Worm (Caenorhabditis elegans) whole organism, late embryonic: ENCODE results near the gene mec-7.

Experiments used
- C08G9.2 ChIP-seq: sonication (generic microtip); optimal IDR thresholded peaks from 2 replicates; lab custom pipeline; 2016; ENCODE audit warnings: mild to moderate bottlenecking, missing genetic modification characterization, moderate library complexity, missing compliant biosample characterization
- F13H6.1 ChIP-seq: sonication (generic microtip); optimal IDR thresholded peaks from 2 replicates; lab custom pipeline; 2016; ENCODE audit warnings: missing genetic modification characterization, missing compliant biosample characterization
- K02D7.2 ChIP-seq: sonication (generic microtip); optimal IDR thresholded peaks from 2 replicates; lab custom pipeline; 2017; ENCODE audit warnings: mild to moderate bottlenecking, missing genetic modification characterization, missing compliant biosample characterization
- Y22D7AL.16 ChIP-seq: sonication (generic microtip); optimal IDR thresholded peaks from 2 replicates; lab custom pipeline; 2016; ENCODE audit warnings: missing genetic modification characterization, missing compliant biosample characterization
- ama-1 ChIP-seq: fragments of 150-350 bp; optimal IDR thresholded peaks from 2 replicates; lab custom pipeline; 2014
- ceh-18 ChIP-seq: sonication (generic microtip); optimal IDR thresholded peaks from 2 replicates; lab custom pipeline; 2016; ENCODE audit warnings: missing genetic modification characterization, missing compliant biosample characterization
- ceh-19 ChIP-seq: fragments of 200-800 bp; sonication (Bioruptor generic); optimal IDR thresholded peaks from 2 replicates; lab custom pipeline; 2018; ENCODE audit warnings: mild to moderate bottlenecking, missing genetic modification characterization, missing compliant biosample characterization
- ceh-2 ChIP-seq: sonication (generic microtip); optimal IDR thresholded peaks from 2 replicates; lab custom pipeline; 2016; ENCODE audit warnings: missing genotype, missing genetic modification characterization, missing compliant biosample characterization
- ceh-30 ChIP-seq: fragments of 150-350 bp; optimal IDR thresholded peaks from 2 replicates; lab custom pipeline; 2014; ENCODE audit warnings: missing biosample characterization, missing genetic modification characterization
- ceh-31 ChIP-seq: sonication (generic microtip); optimal IDR thresholded peaks from 2 replicates; lab custom pipeline; 2016; ENCODE audit warnings: missing genetic modification characterization, missing compliant biosample characterization
- ceh-34 ChIP-seq: sonication (generic microtip); optimal IDR thresholded peaks from 2 replicates; lab custom pipeline; 2016; ENCODE audit warnings: mild to moderate bottlenecking, missing genetic modification characterization, missing compliant biosample characterization
- ceh-6 ChIP-seq: fragments of 200-800 bp; sonication (Bioruptor generic); optimal IDR thresholded peaks from 2 replicates; lab custom pipeline; 2018; ENCODE audit warnings: mild to moderate bottlenecking, missing genetic modification characterization, missing compliant biosample characterization
- ceh-9 ChIP-seq: sonication (generic microtip); optimal IDR thresholded peaks from 2 replicates; lab custom pipeline; 2016; ENCODE audit warnings: mild to moderate bottlenecking, missing genetic modification characterization, inconsistent platforms, missing compliant biosample characterization
- elt-2 ChIP-seq: sonication (generic microtip); optimal IDR thresholded peaks from 2 replicates; lab custom pipeline; 2016; ENCODE audit warnings: missing genetic modification reagents, missing genetic modification characterization, missing compliant biosample characterization
- ets-4 ChIP-seq: sonication (generic microtip); optimal IDR thresholded peaks from 2 replicates; lab custom pipeline; 2016; ENCODE audit warnings: missing genetic modification characterization, missing compliant biosample characterization
- eyg-1 ChIP-seq: sonication (generic microtip); optimal IDR thresholded peaks from 2 replicates; lab custom pipeline; 2016; ENCODE audit warnings: missing genotype, missing genetic modification characterization, missing compliant biosample characterization
- fax-1 ChIP-seq: sonication (generic microtip); optimal IDR thresholded peaks from 2 replicates; lab custom pipeline; 2016; ENCODE audit warnings: missing genotype, missing genetic modification characterization, missing compliant biosample characterization
- fkh-6 ChIP-seq: sonication (generic microtip); optimal IDR thresholded peaks from 2 replicates; lab custom pipeline; 2016; ENCODE audit warnings: missing genetic modification characterization, missing compliant biosample characterization
- gmeb-2 ChIP-seq: sonication (generic microtip); optimal IDR thresholded peaks from 2 replicates; lab custom pipeline; 2016; ENCODE audit warnings: missing genetic modification characterization, inconsistent platforms, missing compliant biosample characterization
- hlh-15 ChIP-seq: sonication (generic microtip); optimal IDR thresholded peaks from 2 replicates; lab custom pipeline; 2016; ENCODE audit warnings: missing genetic modification characterization, missing compliant biosample characterization
- hlh-30 ChIP-seq: sonication (generic microtip); optimal IDR thresholded peaks from 2 replicates; lab custom pipeline; 2017; ENCODE audit warnings: antibody characterized with exemption, missing genetic modification characterization, missing compliant biosample characterization; ENCODE audit not compliant: insufficient read depth
- hlh-8 ChIP-seq: sonication (generic microtip); optimal IDR thresholded peaks from 2 replicates; lab custom pipeline; 2016; ENCODE audit warnings: missing genotype, missing genetic modification characterization, missing compliant biosample characterization
- lim-6 ChIP-seq: sonication (generic microtip); optimal IDR thresholded peaks from 2 replicates; lab custom pipeline; 2016; ENCODE audit warnings: missing genetic modification characterization, missing compliant biosample characterization
- nfya-1 ChIP-seq: sonication (generic microtip); optimal IDR thresholded peaks from 2 replicates; lab custom pipeline; 2017; ENCODE audit warnings: missing genetic modification characterization, mild to moderate bottlenecking, missing compliant biosample characterization, antibody characterized with exemption, moderate library complexity
- nhr-232 ChIP-seq: sonication (generic microtip); optimal IDR thresholded peaks from 2 replicates; lab custom pipeline; 2016; ENCODE audit warnings: missing genetic modification characterization, missing compliant biosample characterization
- pax-1 ChIP-seq: fragments of 150-350 bp; optimal IDR thresholded peaks from 2 replicates; lab custom pipeline; 2014; ENCODE audit warnings: missing biosample characterization, missing genetic modification characterization
- pha-4 ChIP-seq: fragments of 150-350 bp; optimal IDR thresholded peaks from 2 replicates; lab custom pipeline; 2018; ENCODE audit warnings: missing biosample characterization, missing genetic modification reagents, missing genetic modification characterization
- pqm-1 ChIP-seq: sonication (generic microtip); optimal IDR thresholded peaks from 2 replicates; lab custom pipeline; 2016; ENCODE audit warnings: missing genetic modification characterization, missing compliant biosample characterization
- ref-2 ChIP-seq: sonication (generic microtip); optimal IDR thresholded peaks from 2 replicates; lab custom pipeline; 2016; ENCODE audit warnings: missing genetic modification characterization, missing compliant biosample characterization
- rnt-1 ChIP-seq: sonication (generic microtip); optimal IDR thresholded peaks from 2 replicates; lab custom pipeline; 2016; ENCODE audit warnings: missing genetic modification characterization, missing compliant biosample characterization
- tbx-2 ChIP-seq: sonication (generic microtip); optimal IDR thresholded peaks from 2 replicates; lab custom pipeline; 2016; ENCODE audit warnings: missing genetic modification characterization, missing compliant biosample characterization
- tbx-7 ChIP-seq: sonication (generic microtip); optimal IDR thresholded peaks from 2 replicates; lab custom pipeline; 2016; ENCODE audit warnings: missing genotype, missing genetic modification characterization, missing compliant biosample characterization
- ttx-3 ChIP-seq: sonication (generic microtip); optimal IDR thresholded peaks from 2 replicates; lab custom pipeline; 2016; ENCODE audit warnings: missing genetic modification reagents, missing genetic modification characterization, missing compliant biosample characterization
- unc-42 ChIP-seq: sonication (generic microtip); optimal IDR thresholded peaks from 2 replicates; lab custom pipeline; 2016; ENCODE audit warnings: missing genotype, missing genetic modification characterization, missing compliant biosample characterization
- unc-55 ChIP-seq: sonication (generic microtip); optimal IDR thresholded peaks from 2 replicates; lab custom pipeline; 2017; ENCODE audit warnings: missing biosample characterization, missing genetic modification reagents, missing genetic modification characterization
- unc-86 ChIP-seq: sonication (generic microtip); optimal IDR thresholded peaks from 2 replicates; lab custom pipeline; 2016; ENCODE audit warnings: missing genetic modification characterization, missing compliant biosample characterization
- zip-5 ChIP-seq: sonication (generic microtip); optimal IDR thresholded peaks from 2 replicates; lab custom pipeline; 2016; ENCODE audit warnings: missing genetic modification characterization, missing compliant biosample characterization

Gene mec-7

DNA sequence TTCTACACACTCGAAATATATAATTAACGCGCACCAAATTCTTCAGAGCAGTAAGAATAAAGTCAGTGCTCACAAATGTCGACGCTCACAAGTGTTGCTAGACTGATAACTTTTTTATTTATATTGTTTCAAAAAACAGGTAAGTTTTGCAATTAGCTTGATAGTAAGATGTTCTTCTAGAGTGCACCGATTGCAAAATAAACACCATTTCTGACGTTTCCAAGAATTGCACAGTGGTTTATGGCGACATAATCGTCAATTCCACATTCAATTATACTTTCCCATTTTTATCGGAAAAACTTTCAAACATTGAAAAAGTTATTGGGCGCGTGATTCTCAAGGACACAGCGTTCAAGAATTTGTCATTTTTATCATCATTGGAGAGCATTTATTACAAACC, 23.9 kb upstream of the mec-7 start:
- TF ChIP-seq lim-6 (tag; lab: Kevin White, UChicago), result no peak
- TF ChIP-seq elt-2 (tag; lab: Kevin White, UChicago), result no peak
- TF ChIP-seq nhr-232 (tag; lab: Kevin White, UChicago), result no peak
- TF ChIP-seq pax-1 (tag; lab: Kevin White, UChicago), result no peak
- no peak for TF ChIP-seq Y22D7AL.16 (tag; lab: Kevin White, UChicago)
- no peak for TF ChIP-seq ceh-31 (tag; lab: Kevin White, UChicago)
- TF ChIP-seq F13H6.1 (tag; lab: Kevin White, UChicago), result no peak
- no peak for TF ChIP-seq ceh-30 (tag; lab: Kevin White, UChicago)
- no peak for TF ChIP-seq unc-86 (tag; lab: Kevin White, UChicago)
- no peak for TF ChIP-seq hlh-30
- TF ChIP-seq ttx-3 (tag; lab: Kevin White, UChicago), result no peak
- TF ChIP-seq gmeb-2, result no peak
- no peak for TF ChIP-seq rnt-1 (tag; lab: Kevin White, UChicago)

DNA sequence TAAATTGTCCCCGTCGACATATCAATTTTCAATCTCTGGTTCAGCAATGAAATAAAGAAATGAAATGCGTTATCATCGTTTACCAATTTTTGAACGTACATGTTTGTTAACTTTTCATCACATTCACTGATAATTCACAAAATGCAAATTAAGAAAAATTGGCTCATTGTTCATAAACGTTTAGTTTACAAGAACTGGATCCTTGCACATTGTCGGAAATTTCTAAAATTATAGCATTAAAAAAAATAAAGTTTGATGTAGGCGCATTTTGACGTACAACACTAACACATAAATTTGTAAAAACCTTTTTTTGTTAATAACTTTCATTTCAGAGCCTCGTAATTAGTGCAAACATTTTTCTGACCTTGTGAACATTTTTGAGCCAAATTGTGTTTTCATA, 23.2 kb upstream of the mec-7 start, which contains the start of gene gpx-7:
Gene gpx-7, minus strand, starts transcription at position 101 of the 400 bp plus-strand sequence.
- TF ChIP-seq ceh-30 (tag; lab: Kevin White, UChicago) (no peak), eyg-1 (tag; lab: Kevin White, UChicago) (no peak), unc-55 (GFP tag; lab: Kevin White, UChicago) (no peak), ama-1 (lab: Kevin White, UChicago) (no peak), Y22D7AL.16 (tag; lab: Kevin White, UChicago) (no peak), ceh-19 (GFP tag; lab: Kevin White, UChicago) (no peak), K02D7.2 (tag; lab: Kevin White, UChicago) (no peak)
- TF ChIP-seq, all 69 proteins: peak for 0

DNA sequence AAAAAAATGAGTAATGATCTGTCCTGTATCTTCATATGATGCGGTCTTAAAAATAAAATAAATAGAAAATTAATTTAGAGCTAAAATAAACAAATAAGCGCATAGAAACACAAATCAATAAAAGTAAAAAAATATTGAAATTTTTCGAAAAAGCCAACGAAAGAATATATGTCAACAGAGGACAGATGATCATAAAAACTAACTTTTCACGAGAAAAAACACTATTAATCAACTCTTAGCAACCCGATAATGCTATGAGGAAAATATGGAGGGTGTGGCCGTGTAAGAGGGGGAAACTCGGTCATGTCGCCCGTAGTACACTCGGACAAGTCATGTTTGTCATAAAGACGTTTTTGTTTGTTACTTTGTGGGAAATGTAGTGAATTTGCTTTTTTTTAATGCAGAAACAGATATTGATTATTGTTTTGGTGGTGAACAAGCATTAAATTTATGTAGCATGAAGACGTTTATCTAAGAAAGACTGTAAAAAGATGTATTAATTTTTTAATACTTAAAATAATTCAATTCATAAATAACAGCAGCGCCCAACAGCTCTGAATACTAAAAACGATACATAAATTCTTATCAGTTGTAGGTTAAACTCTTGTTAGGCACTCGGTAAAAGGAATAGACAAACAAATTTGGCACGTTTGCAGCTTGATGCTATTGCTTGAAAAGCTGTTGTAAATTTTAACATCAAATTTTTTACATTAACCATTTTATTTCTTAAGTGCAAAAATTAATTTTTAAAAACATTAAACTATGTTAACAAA, 21.9 kb upstream of the mec-7 start, which contains the start of gene adm-4:
Gene adm-4, minus strand, starts transcription at position 51 of the 773 bp plus-strand sequence.
- no peak for TF ChIP-seq ceh-34
- TF ChIP-seq C08G9.2, result peak; percentile 88
- TF ChIP-seq hlh-8 (tag; lab: Kevin White, UChicago), result peak; percentile 48
- TF ChIP-seq pax-1 (tag; lab: Kevin White, UChicago), result no peak
- TF ChIP-seq K02D7.2 (tag; lab: Kevin White, UChicago), result no peak
- peak; percentile 50 for TF ChIP-seq ref-2 (tag; lab: Kevin White, UChicago)
- TF ChIP-seq elt-2 (tag; lab: Kevin White, UChicago), result peak; percentile 49
- peak; percentile 62 for TF ChIP-seq zip-5 (tag; lab: Kevin White, UChicago)
- TF ChIP-seq hlh-15 (tag; lab: Kevin White, UChicago), result no peak
- peak; percentile 21 for TF ChIP-seq unc-42 (tag; lab: Kevin White, UChicago)
- TF ChIP-seq nfya-1 (tag; lab: Kevin White, UChicago), result no peak
- TF ChIP-seq ama-1 (lab: Kevin White, UChicago), result no peak
- TF ChIP-seq ceh-6 (GFP tag; lab: Kevin White, UChicago), result no peak
- peak; percentile 23 for TF ChIP-seq rnt-1 (tag; lab: Kevin White, UChicago)
- peak; percentile 85 for TF ChIP-seq tbx-2 (tag; lab: Kevin White, UChicago)
- peak; percentile 16 for TF ChIP-seq fax-1 (tag; lab: Kevin White, UChicago)
- peak; percentile 24 for TF ChIP-seq lim-6 (tag; lab: Kevin White, UChicago)
- TF ChIP-seq pha-4, result no peak
- peak; percentile 79 for TF ChIP-seq ets-4 (tag; lab: Kevin White, UChicago)
- TF ChIP-seq tbx-7 (tag; lab: Kevin White, UChicago), result peak; percentile 66
- TF ChIP-seq ceh-9 (tag; lab: Kevin White, UChicago), result no peak
- no peak for TF ChIP-seq ceh-18 (tag; lab: Kevin White, UChicago)
- TF ChIP-seq fkh-6 (tag; lab: Kevin White, UChicago), result no peak
- TF ChIP-seq ceh-2 (tag; lab: Kevin White, UChicago), result peak; percentile 79
- peak; percentile 86 for TF ChIP-seq ceh-31 (tag; lab: Kevin White, UChicago)
- TF ChIP-seq pqm-1 (tag; lab: Kevin White, UChicago), result no peak
